Fruit fly (Drosophila melanogaster) whole organism, pupa: ENCODE results near the gene Pex12.

Source experiments
- CG17806 ChIP-seq: fragments of 200-800 bp; sonication (Bioruptor generic); optimal IDR thresholded peaks from 2 replicates; lab custom pipeline; 2018; ENCODE audit warnings: missing biosample characterization, mild to moderate bottlenecking, missing genetic modification characterization, moderate library complexity
- CG32121 ChIP-seq: fragments of 200-800 bp; sonication (Bioruptor generic); IDR thresholded peaks from 2 replicates; pipeline ENCODE4 v1.3.6; 2022; ENCODE audit warnings: missing biosample characterization, missing genetic modification characterization
- CG34367 ChIP-seq: fragments of 200-800 bp; sonication (Bioruptor generic); optimal IDR thresholded peaks from 2 replicates; lab custom pipeline; 2018; ENCODE audit warnings: missing biosample characterization, mild to moderate bottlenecking, missing genetic modification characterization
- CG8159 ChIP-seq: fragments of 200-800 bp; sonication (Bioruptor generic); optimal IDR thresholded peaks from 3 replicates; lab custom pipeline; 2018; ENCODE audit warnings: missing biosample characterization, mild to moderate bottlenecking, missing genetic modification characterization, moderate library complexity
- D1 ChIP-seq: fragments of 200-800 bp; sonication (Bioruptor generic); optimal IDR thresholded peaks from 2 replicates; lab custom pipeline; 2018; ENCODE audit warnings: missing biosample characterization, mild to moderate bottlenecking, missing genetic modification characterization, moderate library complexity
- EcR ChIP-seq: fragments of 200-800 bp; sonication (Bioruptor generic); optimal IDR thresholded peaks from 3 replicates; lab custom pipeline; 2019; ENCODE audit warnings: missing biosample characterization, missing genetic modification characterization, mild to moderate bottlenecking, moderate library complexity, missing genetic modification reagents
- Pif1A ChIP-seq: fragments of 200-800 bp; sonication (Bioruptor generic); optimal IDR thresholded peaks from 3 replicates; lab custom pipeline; 2016; ENCODE audit warnings: missing biosample characterization, missing genetic modification characterization
- fd96Ca ChIP-seq: fragments of 200-800 bp; sonication (Bioruptor generic); IDR thresholded peaks from 3 replicates; pipeline ENCODE4 v1.3.6; 2022; ENCODE audit warnings: missing biosample characterization, missing genetic modification characterization
- gl ChIP-seq: fragments of 200-800 bp; sonication (Bioruptor generic); optimal IDR thresholded peaks from 2 replicates; lab custom pipeline; 2018; ENCODE audit warnings: missing biosample characterization, mild to moderate bottlenecking, missing genetic modification characterization
- rn ChIP-seq: fragments of 200-800 bp; sonication (Bioruptor generic); IDR thresholded peaks from 2 replicates; pipeline ENCODE4 v1.3.6; 2022; ENCODE audit warnings: missing biosample characterization, missing genetic modification characterization

dm6 chr2L:827516-828362 lies 11.9 kb downstream of the Pex12 start:
- TF ChIP-seq fd96Ca (no peak), rn (GFP tag; lab: Robert Waterston, UW) (no peak), D1 (tag; lab: Kevin White, UChicago) (no peak), Pif1A (GFP tag; lab: Kevin White, UChicago) (no peak), CG32121 (no peak), gl (tag; lab: Kevin White, UChicago) (no peak), EcR (GFP tag; lab: Kevin White, UChicago) (peak; percentile 27), CG34367 (tag; lab: Kevin White, UChicago) (no peak), CG8159 (tag; lab: Kevin White, UChicago) (no peak), CG17806 (tag; lab: Kevin White, UChicago) (no peak)
